Fruit fly (Drosophila melanogaster): ENCODE data around the gene nerfin-2.

DNA sequence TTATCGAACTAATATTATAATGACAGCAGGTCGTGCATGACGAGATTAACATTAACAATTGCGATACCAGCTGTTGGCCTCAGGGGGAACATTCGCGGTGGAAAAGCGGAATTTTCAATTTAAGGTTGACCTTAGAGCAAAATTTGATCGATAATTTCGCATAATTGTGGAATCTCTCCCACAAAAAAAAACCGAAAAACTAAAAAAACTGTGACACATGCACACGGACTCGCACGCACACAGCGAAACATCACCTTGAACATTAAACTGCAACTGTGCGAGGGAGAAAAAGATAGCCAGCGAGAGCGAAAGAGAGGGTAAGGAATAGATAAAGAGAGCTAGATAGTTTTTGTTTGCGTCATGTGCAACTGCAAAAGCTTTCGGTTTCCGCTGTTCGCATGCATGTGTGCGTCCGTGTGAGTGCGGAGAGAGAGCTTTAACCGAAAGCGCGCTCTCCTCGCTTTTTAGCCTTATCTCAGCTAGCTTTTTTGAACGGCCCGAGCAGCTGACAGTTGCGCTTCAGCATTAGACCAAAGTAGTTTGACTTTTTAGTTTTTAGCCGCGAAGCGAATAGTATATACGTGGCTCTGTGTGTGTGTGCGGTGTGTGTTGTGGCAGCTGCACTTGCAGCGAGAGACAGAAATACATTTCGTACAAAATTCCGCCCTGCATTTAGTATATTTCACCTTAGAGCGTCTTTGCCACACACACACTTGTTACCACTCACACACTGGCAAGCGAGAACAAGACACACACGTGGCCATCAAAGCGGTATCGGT lies 22.5 kb downstream of the nerfin-2 start:
- TF ChIP-seq kay (GFP tag; ENCODE audit: borderline replicate concordance) = peak; percentile 98
- TF ChIP-seq CG7101 (tag; optimal IDR thresholded peaks at IDR 0.05) = peak; percentile 49
- TF ChIP-seq CG12768 (GFP tag; optimal IDR thresholded peaks at IDR 0.05) = peak; percentile 59
- peak; percentile 52 for TF ChIP-seq CG33017 (tag; optimal IDR thresholded peaks at IDR 0.05)
- no peak for TF ChIP-seq toe (GFP tag; optimal IDR thresholded peaks at IDR 0.05)
- TF ChIP-seq pad (GFP tag; optimal IDR thresholded peaks at IDR 0.05) = no peak
- no peak for TF ChIP-seq bab1 (GFP tag; optimal IDR thresholded peaks at IDR 0.05)
- TF ChIP-seq CG14711 (tag; optimal IDR thresholded peaks at IDR 0.05) = no peak
- TF ChIP-seq ovo (GFP tag; optimal IDR thresholded peaks at IDR 0.05) = no peak
- no peak for TF ChIP-seq Clk (GFP tag; optimal IDR thresholded peaks at IDR 0.05)

Data from whole organism, adult.